Worm (Caenorhabditis elegans) whole organism, young adult: ENCODE results near the gene ten-1.

ENCODE experiments used
- B0019.2 ChIP-seq: fragments of 200-800 bp; sonication (Bioruptor generic); conservative IDR thresholded peaks from 2 replicates; pipeline ENCODE4 v1.3.6; 2022; ENCODE audit warnings: missing genetic modification reagents, missing genetic modification characterization, missing compliant biosample characterization
- B0035.1 ChIP-seq: sonication (generic microtip); optimal IDR thresholded peaks from 2 replicates; lab custom pipeline; 2016; ENCODE audit warnings: missing genetic modification characterization, mild to moderate bottlenecking, missing compliant biosample characterization, missing genotype, missing genetic modification reagents
- C17E4.6 ChIP-seq: fragments of 200-800 bp; sonication (Bioruptor generic); IDR thresholded peaks from 2 replicates; pipeline ENCODE4 v1.3.6; 2022; ENCODE audit warnings: missing genetic modification reagents, missing genetic modification characterization, missing compliant biosample characterization
- F33H1.4 ChIP-seq: fragments of 200-800 bp; sonication (Bioruptor generic); IDR thresholded peaks from 2 replicates; pipeline ENCODE4 v1.3.6; 2022; ENCODE audit warnings: missing genetic modification reagents, missing genetic modification characterization, missing compliant biosample characterization
- F37B4.10 ChIP-seq: fragments of 200-800 bp; sonication (Bioruptor generic); IDR thresholded peaks from 2 replicates; pipeline ENCODE4 v1.3.6; 2022; ENCODE audit warnings: missing genetic modification characterization, missing compliant biosample characterization
- F57C9.4 ChIP-seq: sonication (generic microtip); optimal IDR thresholded peaks from 2 replicates; lab custom pipeline; 2017; ENCODE audit warnings: mild to moderate bottlenecking, missing genetic modification characterization, missing compliant biosample characterization
- Y53F4B.3 ChIP-seq: fragments of 200-800 bp; sonication (Bioruptor generic); IDR thresholded peaks from 2 replicates; pipeline ENCODE4 v1.3.6; 2022; ENCODE audit warnings: missing genetic modification reagents, missing genetic modification characterization, missing compliant biosample characterization
- Y53G8AR.9 ChIP-seq: fragments of 200-800 bp; sonication (Bioruptor generic); conservative IDR thresholded peaks from 2 replicates; pipeline ENCODE4 v1.3.6; 2022; ENCODE audit warnings: missing genetic modification reagents, missing genetic modification characterization, missing compliant biosample characterization
- Y67H2A.10 ChIP-seq: fragments of 200-800 bp; sonication (Bioruptor generic); conservative IDR thresholded peaks from 2 replicates; pipeline ENCODE4 v1.3.6; 2022; ENCODE audit warnings: missing genetic modification reagents, missing genetic modification characterization, missing compliant biosample characterization
- ama-1 ChIP-seq, 3 experiments: fragments of 150-350 bp in 1 of 3; sonication (generic microtip) in 2 of 3; optimal IDR thresholded peaks; 2 replicates each; lab custom pipeline; 2014 to 2018; ENCODE audit warnings: missing biosample characterization in 2 of 3, missing genetic modification characterization in 2 of 3, missing genetic modification reagents in 2 of 3
- aptf-3 ChIP-seq: fragments of 200-800 bp; sonication (Bioruptor generic); IDR thresholded peaks from 2 replicates; pipeline ENCODE4 v1.3.6; 2022; ENCODE audit warnings: missing genetic modification characterization, missing compliant biosample characterization
- athp-1 ChIP-seq: sonication (generic microtip); optimal IDR thresholded peaks from 2 replicates; lab custom pipeline; 2017; ENCODE audit warnings: mild to moderate bottlenecking, missing genetic modification characterization, missing compliant biosample characterization
- attf-5 ChIP-seq: fragments of 200-800 bp; sonication (Bioruptor generic); optimal IDR thresholded peaks from 2 replicates; lab custom pipeline; 2018; ENCODE audit warnings: mild to moderate bottlenecking, missing genetic modification characterization, missing compliant biosample characterization
- attf-6 ChIP-seq: fragments of 200-800 bp; sonication (Bioruptor generic); IDR thresholded peaks from 2 replicates; pipeline ENCODE4 v1.3.6; 2022; ENCODE audit warnings: missing genetic modification reagents, missing genetic modification characterization, missing compliant biosample characterization
- bed-1 ChIP-seq: fragments of 200-800 bp; sonication (Bioruptor generic); IDR thresholded peaks from 2 replicates; pipeline ENCODE4 v1.3.6; 2022; ENCODE audit warnings: missing genetic modification reagents, missing genetic modification characterization, missing compliant biosample characterization
- bed-2 ChIP-seq: fragments of 200-800 bp; sonication (Bioruptor generic); IDR thresholded peaks from 2 replicates; pipeline ENCODE4 v1.3.6; 2022; ENCODE audit warnings: missing genetic modification reagents, missing genetic modification characterization, missing compliant biosample characterization
- cebp-1 ChIP-seq, 2 experiments: fragments of 200-800 bp in 1 of 2; sonication (Bioruptor generic) in 1 of 2; sonication (generic microtip) in 1 of 2; IDR thresholded peaks in 1 of 2; optimal IDR thresholded peaks in 1 of 2; 2 replicates each; pipeline versions ENCODE4 v1.3.6 to Lab custom; 2017 to 2022; ENCODE audit warnings: missing compliant biosample characterization in 2 of 2, missing genetic modification characterization in 2 of 2, mild to moderate bottlenecking in 1 of 2, missing genetic modification reagents in 1 of 2, moderate library complexity in 1 of 2
- ceh-58 ChIP-seq: fragments of 200-800 bp; sonication (Bioruptor generic); IDR thresholded peaks from 2 replicates; pipeline ENCODE4 v1.3.6; 2022; ENCODE audit warnings: missing genetic modification characterization, missing compliant biosample characterization
- ceh-79 ChIP-seq: sonication (generic microtip); optimal IDR thresholded peaks from 2 replicates; lab custom pipeline; 2017; ENCODE audit warnings: mild to moderate bottlenecking, missing genetic modification characterization, missing compliant biosample characterization
- ceh-91 ChIP-seq: fragments of 200-800 bp; sonication (Bioruptor generic); IDR thresholded peaks from 2 replicates; pipeline ENCODE4 v1.3.6; 2022; ENCODE audit warnings: missing genetic modification reagents, missing genetic modification characterization, missing compliant biosample characterization
- dpl-1 ChIP-seq: fragments of 150-350 bp; optimal IDR thresholded peaks from 2 replicates; lab custom pipeline; 2014; ENCODE audit warnings: missing biosample characterization, missing genetic modification reagents, missing genetic modification characterization
- efl-1 ChIP-seq: fragments of 150-350 bp; optimal IDR thresholded peaks from 2 replicates; lab custom pipeline; 2014; ENCODE audit warnings: missing biosample characterization, missing genetic modification reagents, missing genetic modification characterization
- egl-18 ChIP-seq: fragments of 200-800 bp; sonication (Bioruptor generic); IDR thresholded peaks from 2 replicates; pipeline ENCODE4 v1.3.6; 2022; ENCODE audit warnings: missing genetic modification reagents, missing genetic modification characterization, missing compliant biosample characterization
- egrh-3 ChIP-seq: fragments of 200-800 bp; sonication (Bioruptor generic); IDR thresholded peaks from 2 replicates; pipeline ENCODE4 v1.3.6; 2022; ENCODE audit warnings: missing genetic modification reagents, missing genetic modification characterization, missing compliant biosample characterization
- ekl-4 ChIP-seq: fragments of 200-800 bp; sonication (Bioruptor generic); IDR thresholded peaks from 2 replicates; pipeline ENCODE4 v1.3.6; 2022; ENCODE audit warnings: missing genetic modification reagents, missing genetic modification characterization, missing compliant biosample characterization
- him-1 ChIP-seq: sonication (generic microtip); optimal IDR thresholded peaks from 2 replicates; lab custom pipeline; 2016; ENCODE audit warnings: missing genotype, missing genetic modification reagents, missing genetic modification characterization, missing compliant biosample characterization
- hsf-1 ChIP-seq: fragments of 200-800 bp; sonication (Bioruptor generic); IDR thresholded peaks from 2 replicates; pipeline ENCODE4 v1.3.6; 2022; ENCODE audit warnings: missing genetic modification reagents, missing genetic modification characterization, missing compliant biosample characterization
- lag-1 ChIP-seq: fragments of 200-800 bp; sonication (Bioruptor generic); IDR thresholded peaks from 2 replicates; pipeline ENCODE4 v1.3.6; 2022; ENCODE audit warnings: missing genetic modification reagents, missing genetic modification characterization, missing compliant biosample characterization
- lin-35 ChIP-seq, 3 experiments: fragments of 150-350 bp in 2 of 3; sonication (generic microtip) in 1 of 3; optimal IDR thresholded peaks; 2 replicates each; lab custom pipeline; 2014 to 2018; ENCODE audit warnings: missing biosample characterization in 3 of 3, missing genetic modification characterization in 3 of 3, missing genetic modification reagents in 3 of 3
- lin-40 ChIP-seq: sonication (generic microtip); optimal IDR thresholded peaks from 2 replicates; lab custom pipeline; 2016; ENCODE audit warnings: missing genetic modification characterization, mild to moderate bottlenecking, missing compliant biosample characterization, missing genotype, missing genetic modification reagents
- lir-1 ChIP-seq: fragments of 200-800 bp; sonication (Bioruptor generic); conservative IDR thresholded peaks from 2 replicates; pipeline ENCODE4 v1.3.6; 2022; ENCODE audit warnings: missing genetic modification reagents, missing genetic modification characterization, missing compliant biosample characterization
- lsl-1 ChIP-seq: fragments of 200-800 bp; sonication (Bioruptor generic); optimal IDR thresholded peaks from 2 replicates; lab custom pipeline; 2018; ENCODE audit warnings: mild to moderate bottlenecking, missing genetic modification characterization, moderate library complexity, missing compliant biosample characterization
- madf-6 ChIP-seq: fragments of 200-800 bp; sonication (Bioruptor generic); IDR thresholded peaks from 2 replicates; pipeline ENCODE4 v1.3.6; 2022; ENCODE audit warnings: missing genetic modification reagents, missing genetic modification characterization, missing compliant biosample characterization
- mxl-1 ChIP-seq: sonication (generic microtip); optimal IDR thresholded peaks from 2 replicates; lab custom pipeline; 2016; ENCODE audit warnings: missing genetic modification characterization, missing compliant biosample characterization
- nfya-1 ChIP-seq: sonication (generic microtip); optimal IDR thresholded peaks from 2 replicates; lab custom pipeline; 2017; ENCODE audit warnings: antibody characterized with exemption, missing compliant biosample characterization, missing genetic modification characterization, borderline replicate concordance; ENCODE audit not compliant: insufficient read depth
- nhr-120 ChIP-seq: fragments of 200-800 bp; sonication (Bioruptor generic); IDR thresholded peaks from 2 replicates; pipeline ENCODE4 v1.3.6; 2022; ENCODE audit warnings: missing genetic modification characterization, missing compliant biosample characterization
- rcor-1 ChIP-seq: fragments of 200-800 bp; sonication (Bioruptor generic); IDR thresholded peaks from 2 replicates; pipeline ENCODE4 v1.3.6; 2022; ENCODE audit warnings: missing genetic modification reagents, missing genetic modification characterization, missing compliant biosample characterization
- repo-1 ChIP-seq: sonication (generic microtip); optimal IDR thresholded peaks from 2 replicates; lab custom pipeline; 2017; ENCODE audit warnings: mild to moderate bottlenecking, missing genetic modification characterization, missing compliant biosample characterization
- sptf-2 ChIP-seq: fragments of 200-800 bp; sonication (Bioruptor generic); optimal IDR thresholded peaks from 2 replicates; lab custom pipeline; 2018; ENCODE audit warnings: mild to moderate bottlenecking, missing genetic modification characterization, missing compliant biosample characterization
- tbp1 ChIP-seq: fragments of 200-800 bp; sonication (Bioruptor generic); optimal IDR thresholded peaks from 2 replicates; lab custom pipeline; 2018; ENCODE audit warnings: mild to moderate bottlenecking, missing genetic modification characterization, missing compliant biosample characterization
- tbx-9 ChIP-seq: sonication (generic microtip); optimal IDR thresholded peaks from 2 replicates; lab custom pipeline; 2016; ENCODE audit warnings: borderline replicate concordance, missing genetic modification characterization, inconsistent platforms, missing compliant biosample characterization
- tlf-1 ChIP-seq: fragments of 200-800 bp; sonication (Bioruptor generic); optimal IDR thresholded peaks from 2 replicates; lab custom pipeline; 2018; ENCODE audit warnings: mild to moderate bottlenecking, missing genetic modification characterization, missing compliant biosample characterization
- zfh-2 ChIP-seq: fragments of 200-800 bp; sonication (Bioruptor generic); conservative IDR thresholded peaks from 2 replicates; pipeline ENCODE4 v1.3.6; 2022; ENCODE audit warnings: missing genetic modification reagents, missing genetic modification characterization, missing compliant biosample characterization
- ztf-22 ChIP-seq: fragments of 200-800 bp; sonication (Bioruptor generic); optimal IDR thresholded peaks from 2 replicates; lab custom pipeline; 2018; ENCODE audit warnings: mild to moderate bottlenecking, missing genetic modification characterization, moderate library complexity, missing compliant biosample characterization
- ztf-28 ChIP-seq: fragments of 200-800 bp; sonication (Bioruptor generic); IDR thresholded peaks from 2 replicates; pipeline ENCODE4 v1.3.6; 2022; ENCODE audit warnings: missing genetic modification reagents, missing genetic modification characterization, missing compliant biosample characterization
- ztf-6 ChIP-seq: fragments of 200-800 bp; sonication (Bioruptor generic); IDR thresholded peaks from 2 replicates; pipeline ENCODE4 v1.3.6; 2022; ENCODE audit warnings: missing genetic modification reagents, missing genetic modification characterization, missing compliant biosample characterization

The ten-1 gene

ce11 chrIII:6880797-6881196 lies 60.1 kb downstream of the ten-1 start, which contains the start of gene K04C2.7:
TSS of gene K04C2.7 (plus strand) at chrIII:6881097.
- TF ChIP-seq tbp1 (no peak), repo-1 (tag; lab: Kevin White, UChicago) (no peak), nhr-120 (GFP tag; lab: Robert Waterston, UW) (no peak), lin-40 (no peak), ceh-91 (GFP tag; lab: Robert Waterston, UW) (no peak), lir-1 (no peak)

- TF ChIP-seq F33H1.4 (no peak), him-1 (tag; lab: Kevin White, UChicago) (no peak), Y53G8AR.9 (no peak), lin-35 (GFP tag; optimal IDR thresholded peaks at IDR 0.05; lab: Kevin White, UChicago) (no peak), ama-1 (optimal IDR thresholded peaks at IDR 0.05; lab: Kevin White, UChicago) (no peak), ama-1 (GFP tag; optimal IDR thresholded peaks at IDR 0.05; lab: Kevin White, UChicago) (no peak), mxl-1 (tag; lab: Kevin White, UChicago) (no peak), C17E4.6 (no peak), bed-1 (GFP tag; lab: Robert Waterston, UW) (no peak), ztf-22 (no peak), B0035.1 (tag; lab: Kevin White, UChicago) (no peak), nhr-120 (GFP tag; lab: Robert Waterston, UW) (no peak), lsl-1 (GFP tag; lab: Kevin White, UChicago) (no peak), attf-5 (no peak), rcor-1 (GFP tag; lab: Robert Waterston, UW) (no peak), B0019.2 (no peak), ztf-6 (GFP tag; lab: Robert Waterston, UW) (no peak), hsf-1 (GFP tag; lab: Robert Waterston, UW) (no peak), ceh-58 (GFP tag; lab: Robert Waterston, UW) (no peak)
These were observed 61.0 kb downstream of the ten-1 start for ce11 chrIII:6881745-6882144.

ce11 chrIII:6884203-6884602 lies 63.5 kb downstream of the ten-1 start, which contains the start of gene med-2:
TSS of gene med-2 (plus strand) at chrIII:6884503.
- TF ChIP-seq ztf-28 (GFP tag; lab: Robert Waterston, UW) = no peak
- no peak for TF ChIP-seq cebp-1 (GFP tag; IDR thresholded peaks at IDR 0.05; lab: Robert Waterston, UW)
- no peak for TF ChIP-seq cebp-1 (tag; optimal IDR thresholded peaks at IDR 0.05; lab: Kevin White, UChicago)
- no peak for TF ChIP-seq madf-6 (GFP tag; lab: Robert Waterston, UW)
- TF ChIP-seq sptf-2 = no peak
- TF ChIP-seq C17E4.6 = no peak
- TF ChIP-seq egl-18 = no peak
- TF ChIP-seq F57C9.4 = no peak
- TF ChIP-seq bed-1 (GFP tag; lab: Robert Waterston, UW) = no peak
- no peak for TF ChIP-seq attf-6 (GFP tag; lab: Robert Waterston, UW)
- no peak for TF ChIP-seq tlf-1 (GFP tag; lab: Kevin White, UChicago)
- TF ChIP-seq efl-1 (GFP tag; lab: Kevin White, UChicago) = no peak
- no peak for TF ChIP-seq lsl-1 (GFP tag; lab: Kevin White, UChicago)
- TF ChIP-seq lag-1 = no peak
- no peak for TF ChIP-seq aptf-3 (GFP tag; lab: Robert Waterston, UW)

ce11 chrIII:6885889-6886288 lies 65.2 kb downstream of the ten-1 start:
- TF ChIP-seq ztf-6 (GFP tag; lab: Robert Waterston, UW) = no peak
- TF ChIP-seq F37B4.10 (GFP tag; lab: Robert Waterston, UW) = no peak
- TF ChIP-seq tbx-9 = no peak
- no peak for TF ChIP-seq athp-1 (tag; lab: Kevin White, UChicago)
- TF ChIP-seq Y53F4B.3 (GFP tag; lab: Robert Waterston, UW) = no peak
- TF ChIP-seq Y67H2A.10 (GFP tag; lab: Robert Waterston, UW) = no peak
- TF ChIP-seq dpl-1 (GFP tag; lab: Kevin White, UChicago) = no peak
- no peak for TF ChIP-seq zfh-2
- TF ChIP-seq B0035.1 (tag; lab: Kevin White, UChicago) = no peak
- no peak for TF ChIP-seq efl-1 (GFP tag; lab: Kevin White, UChicago)
- no peak for TF ChIP-seq ceh-79 (tag; lab: Kevin White, UChicago)
- no peak for TF ChIP-seq nfya-1
- TF ChIP-seq egrh-3 (GFP tag; lab: Robert Waterston, UW) = no peak
- TF ChIP-seq bed-2 = no peak
- TF ChIP-seq ekl-4 (GFP tag; lab: Robert Waterston, UW) = no peak
